Worm (Caenorhabditis elegans): ENCODE results near the gene H12I19.115.

H12I19.115 gene

ce11 chrIV:14127805-14128610, at the start of gene H12I19.115:
TSS of gene H12I19.115 (minus strand) at chrIV:14127855.
- TF ChIP-seq hmbx-1 (tag; optimal IDR thresholded peaks at IDR 0.05) = no peak
- peak; percentile 13 for TF ChIP-seq F13C5.2 (tag; optimal IDR thresholded peaks at IDR 0.05)

- TF ChIP-seq B0310.2 (tag; optimal IDR thresholded peaks at IDR 0.05) = no peak
- no peak for TF ChIP-seq hmg-4 (GFP tag; optimal IDR thresholded peaks at IDR 0.05)
- TF ChIP-seq scrt-1 (GFP tag; IDR thresholded peaks at IDR 0.05) = no peak
- no peak for TF ChIP-seq pes-1 (GFP tag; IDR thresholded peaks at IDR 0.05)
- TF ChIP-seq hmbx-1 (tag; optimal IDR thresholded peaks at IDR 0.05) = no peak
- no peak for TF ChIP-seq ceh-13 (GFP tag; optimal IDR thresholded peaks at IDR 0.05)
- TF ChIP-seq aly-1 (tag; optimal IDR thresholded peaks at IDR 0.05) = no peak
- no peak for TF ChIP-seq ceh-36 (tag; optimal IDR thresholded peaks at IDR 0.05)
- TF ChIP-seq ama-1 (optimal IDR thresholded peaks at IDR 0.05) = no peak
- TF ChIP-seq hnd-1 (tag; optimal IDR thresholded peaks at IDR 0.05) = no peak
- TF ChIP-seq flt-1 (GFP tag; IDR thresholded peaks at IDR 0.05) = no peak
- TF ChIP-seq ets-7 (tag; optimal IDR thresholded peaks at IDR 0.05) = no peak
- no peak for TF ChIP-seq tbx-11 (GFP tag; IDR thresholded peaks at IDR 0.05)
Observed at ce11 chrIV:14177058-14177457, 49.4 kb upstream of the H12I19.115 start, which contains the start of gene R05A10.2. TSS of gene R05A10.2 (plus strand) at chrIV:14177271.

ce11 chrIV:14176373-14176772, 48.7 kb upstream of the H12I19.115 start, which contains the start of gene R05A10.3:
TSS of gene R05A10.3 (minus strand) at chrIV:14176473.
- no peak for TF ChIP-seq scrt-1 (GFP tag; IDR thresholded peaks at IDR 0.05)
- TF ChIP-seq hmbx-1 (tag; optimal IDR thresholded peaks at IDR 0.05) = no peak
- no peak for TF ChIP-seq ceh-13 (GFP tag; optimal IDR thresholded peaks at IDR 0.05)
- no peak for TF ChIP-seq tbx-11 (GFP tag; IDR thresholded peaks at IDR 0.05)
- TF ChIP-seq ceh-36 (tag; optimal IDR thresholded peaks at IDR 0.05) = no peak
- TF ChIP-seq sea-1 (GFP tag; conservative IDR thresholded peaks at IDR 0.05) = no peak
- TF ChIP-seq ama-1 (optimal IDR thresholded peaks at IDR 0.05) = no peak
- TF ChIP-seq B0310.2 (tag; optimal IDR thresholded peaks at IDR 0.05) = no peak
- TF ChIP-seq hmg-4 (GFP tag; optimal IDR thresholded peaks at IDR 0.05) = no peak
- TF ChIP-seq tbx-37 (GFP tag; conservative IDR thresholded peaks at IDR 0.05) = no peak
- no peak for TF ChIP-seq aly-1 (tag; optimal IDR thresholded peaks at IDR 0.05)
- no peak for TF ChIP-seq pes-1 (GFP tag; IDR thresholded peaks at IDR 0.05)

ce11 chrIV:14172181-14172580, 44.5 kb upstream of the H12I19.115 start, which contains the start of gene R05A10.4:
TSS of gene R05A10.4 (plus strand) at chrIV:14172481.
- TF ChIP-seq scrt-1 (GFP tag; IDR thresholded peaks at IDR 0.05) = no peak
- TF ChIP-seq pes-1 (GFP tag; IDR thresholded peaks at IDR 0.05) = no peak
- TF ChIP-seq tra-4 (tag; optimal IDR thresholded peaks at IDR 0.05) = no peak
- no peak for TF ChIP-seq hmg-4 (GFP tag; optimal IDR thresholded peaks at IDR 0.05)
- TF ChIP-seq hnd-1 (tag; optimal IDR thresholded peaks at IDR 0.05) = no peak
- TF ChIP-seq ceh-13 (GFP tag; optimal IDR thresholded peaks at IDR 0.05) = no peak
- TF ChIP-seq B0310.2 (tag; optimal IDR thresholded peaks at IDR 0.05) = no peak
- no peak for TF ChIP-seq ets-7 (tag; optimal IDR thresholded peaks at IDR 0.05)
- TF ChIP-seq ama-1 (optimal IDR thresholded peaks at IDR 0.05) = no peak
- no peak for TF ChIP-seq ceh-36 (tag; optimal IDR thresholded peaks at IDR 0.05)
- no peak for TF ChIP-seq tbx-11 (GFP tag; IDR thresholded peaks at IDR 0.05)
- no peak for TF ChIP-seq sea-1 (GFP tag; conservative IDR thresholded peaks at IDR 0.05)
- TF ChIP-seq flt-1 (GFP tag; IDR thresholded peaks at IDR 0.05) = no peak
- TF ChIP-seq hmbx-1 (tag; optimal IDR thresholded peaks at IDR 0.05) = no peak
- TF ChIP-seq F13C5.2 (tag; optimal IDR thresholded peaks at IDR 0.05) = no peak
- no peak for TF ChIP-seq aly-1 (tag; optimal IDR thresholded peaks at IDR 0.05)

ce11 chrIV:14165476-14165875, 37.8 kb upstream of the H12I19.115 start, which contains the start of gene R05A10.6:
TSS of gene R05A10.6 (plus strand) at chrIV:14165776.
- TF ChIP-seq ama-1 (optimal IDR thresholded peaks at IDR 0.05) (no peak), scrt-1 (GFP tag; IDR thresholded peaks at IDR 0.05) (no peak), hmbx-1 (tag; optimal IDR thresholded peaks at IDR 0.05) (no peak), ets-7 (tag; optimal IDR thresholded peaks at IDR 0.05) (no peak), sea-1 (GFP tag; conservative IDR thresholded peaks at IDR 0.05) (no peak), ceh-13 (GFP tag; optimal IDR thresholded peaks at IDR 0.05) (no peak), B0310.2 (tag; optimal IDR thresholded peaks at IDR 0.05) (no peak), ceh-36 (tag; optimal IDR thresholded peaks at IDR 0.05) (no peak), pes-1 (GFP tag; IDR thresholded peaks at IDR 0.05) (no peak), tra-4 (tag; optimal IDR thresholded peaks at IDR 0.05) (no peak), tbx-11 (GFP tag; IDR thresholded peaks at IDR 0.05) (no peak), F13C5.2 (tag; optimal IDR thresholded peaks at IDR 0.05) (no peak), hmg-4 (GFP tag; optimal IDR thresholded peaks at IDR 0.05) (no peak), aly-1 (tag; optimal IDR thresholded peaks at IDR 0.05) (no peak), tbx-37 (GFP tag; conservative IDR thresholded peaks at IDR 0.05) (no peak), flt-1 (GFP tag; IDR thresholded peaks at IDR 0.05) (no peak), hnd-1 (tag; optimal IDR thresholded peaks at IDR 0.05) (no peak)

- TF ChIP-seq hnd-1 (tag; optimal IDR thresholded peaks at IDR 0.05) (no peak), hmg-4 (GFP tag; optimal IDR thresholded peaks at IDR 0.05) (no peak), ceh-13 (GFP tag; optimal IDR thresholded peaks at IDR 0.05) (no peak), B0310.2 (tag; optimal IDR thresholded peaks at IDR 0.05) (no peak), tbx-11 (GFP tag; IDR thresholded peaks at IDR 0.05) (no peak), aly-1 (tag; optimal IDR thresholded peaks at IDR 0.05) (no peak), flt-1 (GFP tag; IDR thresholded peaks at IDR 0.05) (no peak), tbx-37 (GFP tag; conservative IDR thresholded peaks at IDR 0.05) (no peak), scrt-1 (GFP tag; IDR thresholded peaks at IDR 0.05) (no peak), hmbx-1 (tag; optimal IDR thresholded peaks at IDR 0.05) (no peak)
Observed at ce11 chrIV:14164109-14164508, 36.5 kb upstream of the H12I19.115 start.

ce11 chrIV:14162772-14163171, 35.1 kb upstream of the H12I19.115 start, which contains the start of gene R05A10.7:
TSS of gene R05A10.7 (minus strand) at chrIV:14162872.
- TF ChIP-seq ceh-13 (GFP tag; optimal IDR thresholded peaks at IDR 0.05) = no peak
- TF ChIP-seq hmg-4 (GFP tag; optimal IDR thresholded peaks at IDR 0.05) = no peak
- no peak for TF ChIP-seq sea-1 (GFP tag; conservative IDR thresholded peaks at IDR 0.05)
- no peak for TF ChIP-seq aly-1 (tag; optimal IDR thresholded peaks at IDR 0.05)
- no peak for TF ChIP-seq tbx-37 (GFP tag; conservative IDR thresholded peaks at IDR 0.05)
- no peak for TF ChIP-seq hmbx-1 (tag; optimal IDR thresholded peaks at IDR 0.05)
- no peak for TF ChIP-seq ama-1 (optimal IDR thresholded peaks at IDR 0.05)
- TF ChIP-seq tbx-11 (GFP tag; IDR thresholded peaks at IDR 0.05) = no peak
- no peak for TF ChIP-seq hnd-1 (tag; optimal IDR thresholded peaks at IDR 0.05)
- no peak for TF ChIP-seq B0310.2 (tag; optimal IDR thresholded peaks at IDR 0.05)
- TF ChIP-seq pes-1 (GFP tag; IDR thresholded peaks at IDR 0.05) = no peak
- no peak for TF ChIP-seq tra-4 (tag; optimal IDR thresholded peaks at IDR 0.05)
- no peak for TF ChIP-seq scrt-1 (GFP tag; IDR thresholded peaks at IDR 0.05)
- TF ChIP-seq F13C5.2 (tag; optimal IDR thresholded peaks at IDR 0.05) = no peak
- no peak for TF ChIP-seq ceh-36 (tag; optimal IDR thresholded peaks at IDR 0.05)
- TF ChIP-seq ets-7 (tag; optimal IDR thresholded peaks at IDR 0.05) = no peak

All from whole organism, early embryonic.